Fruit fly (Drosophila melanogaster) whole organism, pupa: ENCODE results near the gene E2f1.

Experiments
- CG10348 ChIP-seq: fragments of 200-800 bp; sonication (Bioruptor generic); IDR thresholded peaks from 2 replicates; pipeline ENCODE4 v1.3.6; 2022; ENCODE audit warnings: missing biosample characterization, missing genetic modification characterization
- CG12605 ChIP-seq: fragments of 200-800 bp; sonication (Bioruptor generic); IDR thresholded peaks from 2 replicates; pipeline ENCODE4 v1.3.6; 2022; ENCODE audit warnings: missing biosample characterization, missing genetic modification characterization
- CG13204 ChIP-seq: fragments of 200-800 bp; sonication (Bioruptor generic); optimal IDR thresholded peaks from 2 replicates; lab custom pipeline; 2018; ENCODE audit warnings: missing biosample characterization, mild to moderate bottlenecking, missing genetic modification characterization, moderate library complexity
- CG14655 ChIP-seq: fragments of 200-800 bp; sonication (Bioruptor generic); optimal IDR thresholded peaks from 3 replicates; lab custom pipeline; 2017; ENCODE audit warnings: mild to moderate bottlenecking, missing biosample characterization, missing genetic modification reagents, missing genetic modification characterization
- CG15710 ChIP-seq: fragments of 200-800 bp; sonication (Bioruptor generic); optimal IDR thresholded peaks from 2 replicates; lab custom pipeline; 2018; ENCODE audit warnings: missing biosample characterization, mild to moderate bottlenecking, missing genetic modification characterization, moderate library complexity
- CG17806 ChIP-seq: fragments of 200-800 bp; sonication (Bioruptor generic); optimal IDR thresholded peaks from 2 replicates; lab custom pipeline; 2018; ENCODE audit warnings: missing biosample characterization, mild to moderate bottlenecking, missing genetic modification characterization, moderate library complexity
- CG32121 ChIP-seq: fragments of 200-800 bp; sonication (Bioruptor generic); IDR thresholded peaks from 2 replicates; pipeline ENCODE4 v1.3.6; 2022; ENCODE audit warnings: missing biosample characterization, missing genetic modification characterization
- CG34367 ChIP-seq: fragments of 200-800 bp; sonication (Bioruptor generic); optimal IDR thresholded peaks from 2 replicates; lab custom pipeline; 2018; ENCODE audit warnings: missing biosample characterization, mild to moderate bottlenecking, missing genetic modification characterization
- CG4496 ChIP-seq: fragments of 200-800 bp; sonication (Bioruptor generic); IDR thresholded peaks from 3 replicates; pipeline ENCODE4 v1.3.6; 2022; ENCODE audit warnings: missing biosample characterization, missing genetic modification characterization
- CG8159 ChIP-seq: fragments of 200-800 bp; sonication (Bioruptor generic); optimal IDR thresholded peaks from 3 replicates; lab custom pipeline; 2018; ENCODE audit warnings: missing biosample characterization, mild to moderate bottlenecking, missing genetic modification characterization, moderate library complexity
- CG8301 ChIP-seq: fragments of 200-800 bp; sonication (Bioruptor generic); optimal IDR thresholded peaks from 2 replicates; lab custom pipeline; 2018; ENCODE audit warnings: missing biosample characterization, mild to moderate bottlenecking, missing genetic modification characterization
- CG9948 ChIP-seq: fragments of 200-800 bp; sonication (Bioruptor generic); optimal IDR thresholded peaks from 2 replicates; lab custom pipeline; 2018; ENCODE audit warnings: missing biosample characterization, mild to moderate bottlenecking, missing genetic modification characterization, moderate library complexity
- D1 ChIP-seq: fragments of 200-800 bp; sonication (Bioruptor generic); optimal IDR thresholded peaks from 2 replicates; lab custom pipeline; 2018; ENCODE audit warnings: missing biosample characterization, mild to moderate bottlenecking, missing genetic modification characterization, moderate library complexity
- EcR ChIP-seq: fragments of 200-800 bp; sonication (Bioruptor generic); optimal IDR thresholded peaks from 3 replicates; lab custom pipeline; 2019; ENCODE audit warnings: missing biosample characterization, missing genetic modification characterization, mild to moderate bottlenecking, moderate library complexity, missing genetic modification reagents
- Ets98B ChIP-seq: fragments of 200-800 bp; sonication (Bioruptor generic); IDR thresholded peaks from 2 replicates; pipeline ENCODE4 v1.3.6; 2022; ENCODE audit warnings: missing biosample characterization, missing genetic modification characterization
- Pif1A ChIP-seq: fragments of 200-800 bp; sonication (Bioruptor generic); optimal IDR thresholded peaks from 3 replicates; lab custom pipeline; 2016; ENCODE audit warnings: missing biosample characterization, missing genetic modification characterization
- Pif1B ChIP-seq: fragments of 200-800 bp; sonication (Bioruptor generic); optimal IDR thresholded peaks from 3 replicates; lab custom pipeline; 2016; ENCODE audit warnings: missing biosample characterization, missing genetic modification characterization
- Snoo ChIP-seq: fragments of 200-800 bp; sonication (Bioruptor generic); optimal IDR thresholded peaks from 3 replicates; lab custom pipeline; 2017; ENCODE audit warnings: missing biosample characterization, mild to moderate bottlenecking, missing genetic modification characterization, inconsistent platforms
- fd96Ca ChIP-seq: fragments of 200-800 bp; sonication (Bioruptor generic); IDR thresholded peaks from 3 replicates; pipeline ENCODE4 v1.3.6; 2022; ENCODE audit warnings: missing biosample characterization, missing genetic modification characterization
- gl ChIP-seq: fragments of 200-800 bp; sonication (Bioruptor generic); optimal IDR thresholded peaks from 2 replicates; lab custom pipeline; 2018; ENCODE audit warnings: missing biosample characterization, mild to moderate bottlenecking, missing genetic modification characterization
- rn ChIP-seq: fragments of 200-800 bp; sonication (Bioruptor generic); IDR thresholded peaks from 2 replicates; pipeline ENCODE4 v1.3.6; 2022; ENCODE audit warnings: missing biosample characterization, missing genetic modification characterization

The E2f1 gene

dm6 chr3R:21632930-21633780 lies 27.5 kb downstream of the E2f1 start:
- TF ChIP-seq Pif1B = peak; percentile 26
- no peak for TF ChIP-seq CG10348
- TF ChIP-seq Snoo (tag; lab: Kevin White, UChicago) = no peak
- no peak for TF ChIP-seq CG4496 (GFP tag; lab: Robert Waterston, UW)
- TF ChIP-seq CG17806 (tag; lab: Kevin White, UChicago) = peak; percentile 55
- TF ChIP-seq CG12605 (GFP tag; lab: Robert Waterston, UW) = no peak
- TF ChIP-seq D1 (tag; lab: Kevin White, UChicago) = peak; percentile 58
- peak; percentile 40 for TF ChIP-seq CG15710 (tag; lab: Kevin White, UChicago)
- no peak for TF ChIP-seq rn (GFP tag; lab: Robert Waterston, UW)
- TF ChIP-seq CG8159 (tag; lab: Kevin White, UChicago) = peak; percentile 61
- peak; percentile 33 for TF ChIP-seq CG34367 (tag; lab: Kevin White, UChicago)
- TF ChIP-seq gl (tag; lab: Kevin White, UChicago) = no peak
- peak; percentile 49 for TF ChIP-seq CG8301
- TF ChIP-seq CG13204 (GFP tag; lab: Kevin White, UChicago) = peak; percentile 45
- peak; percentile 58 for TF ChIP-seq CG9948 (tag; lab: Kevin White, UChicago)
- peak; percentile 25 for TF ChIP-seq Pif1A (GFP tag; lab: Kevin White, UChicago)
- TF ChIP-seq fd96Ca (GFP tag; lab: Robert Waterston, UW) = no peak
- peak; percentile 66 for TF ChIP-seq CG14655 (GFP tag; lab: Kevin White, UChicago)
- no peak for TF ChIP-seq Ets98B (GFP tag; lab: Robert Waterston, UW)
- no peak for TF ChIP-seq CG32121 (GFP tag; lab: Robert Waterston, UW)
- TF ChIP-seq EcR = no peak

DNA sequence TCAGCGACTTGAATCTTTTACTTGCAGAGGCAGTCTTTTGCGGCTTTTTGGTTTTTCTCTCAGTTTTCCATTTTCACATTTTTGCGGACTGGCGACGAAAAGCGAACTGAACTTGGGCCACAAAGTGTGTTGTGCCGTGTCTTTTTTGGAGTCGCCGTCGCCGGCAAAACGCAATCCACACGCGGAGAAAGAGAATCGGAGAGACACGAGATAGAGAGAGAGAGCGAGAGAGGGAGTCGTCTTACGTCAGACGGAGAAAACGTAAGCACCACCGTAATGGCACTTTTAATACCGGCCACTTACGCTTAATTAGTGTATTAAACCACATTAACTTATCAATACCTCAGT lies 28.1 kb downstream of the E2f1 start:
- TF ChIP-seq CG34367 (tag; lab: Kevin White, UChicago) = no peak
- TF ChIP-seq rn (GFP tag; lab: Robert Waterston, UW) = no peak
- peak; percentile 6 for TF ChIP-seq CG14655 (GFP tag; lab: Kevin White, UChicago)

DNA sequence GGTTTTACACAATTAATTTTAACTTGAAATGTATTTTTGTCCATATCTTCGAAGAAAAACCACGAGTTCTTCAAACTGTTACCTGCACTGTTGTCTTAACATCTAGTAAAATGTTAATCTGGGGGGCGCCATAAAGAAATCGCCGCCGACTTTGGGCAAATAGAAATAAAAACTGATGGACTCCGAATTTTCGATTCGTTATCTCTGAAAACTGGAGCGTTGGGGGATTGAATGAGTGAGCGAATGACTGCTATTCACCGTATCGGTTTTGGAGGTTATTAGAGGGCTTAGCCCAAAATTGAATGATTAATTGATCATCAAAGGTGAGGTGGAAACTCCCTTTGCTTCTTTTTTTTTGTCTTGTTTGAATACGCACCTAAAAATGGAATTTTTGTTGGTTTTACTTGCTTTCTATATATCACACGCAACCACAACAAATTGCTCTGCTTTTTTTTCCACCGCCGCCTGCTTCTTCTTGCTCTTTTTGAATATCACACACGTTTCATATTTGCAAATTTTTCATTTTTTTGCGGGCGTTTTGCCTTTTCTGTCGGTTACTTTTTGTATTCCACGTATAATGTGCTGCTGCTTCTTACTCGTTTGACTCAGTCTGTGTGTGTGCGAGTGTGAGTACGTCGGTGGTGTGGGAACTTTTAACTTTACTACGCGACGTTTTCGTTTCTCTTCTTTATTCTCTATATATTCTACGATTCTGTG lies 28.8 kb downstream of the E2f1 start:
- TF ChIP-seq CG12605 (GFP tag; lab: Robert Waterston, UW) (no peak), CG15710 (tag; lab: Kevin White, UChicago) (no peak), CG13204 (GFP tag; lab: Kevin White, UChicago) (no peak), CG8159 (tag; lab: Kevin White, UChicago) (no peak), CG32121 (GFP tag; lab: Robert Waterston, UW) (no peak), CG17806 (tag; lab: Kevin White, UChicago) (no peak)

dm6 chr3R:21630979-21631499 lies 29.6 kb downstream of the E2f1 start:
- TF ChIP-seq CG10348 (no peak), CG14655 (GFP tag; lab: Kevin White, UChicago) (no peak), fd96Ca (GFP tag; lab: Robert Waterston, UW) (no peak), Snoo (tag; lab: Kevin White, UChicago) (no peak), CG32121 (GFP tag; lab: Robert Waterston, UW) (no peak), CG17806 (tag; lab: Kevin White, UChicago) (no peak), CG9948 (tag; lab: Kevin White, UChicago) (no peak)

DNA sequence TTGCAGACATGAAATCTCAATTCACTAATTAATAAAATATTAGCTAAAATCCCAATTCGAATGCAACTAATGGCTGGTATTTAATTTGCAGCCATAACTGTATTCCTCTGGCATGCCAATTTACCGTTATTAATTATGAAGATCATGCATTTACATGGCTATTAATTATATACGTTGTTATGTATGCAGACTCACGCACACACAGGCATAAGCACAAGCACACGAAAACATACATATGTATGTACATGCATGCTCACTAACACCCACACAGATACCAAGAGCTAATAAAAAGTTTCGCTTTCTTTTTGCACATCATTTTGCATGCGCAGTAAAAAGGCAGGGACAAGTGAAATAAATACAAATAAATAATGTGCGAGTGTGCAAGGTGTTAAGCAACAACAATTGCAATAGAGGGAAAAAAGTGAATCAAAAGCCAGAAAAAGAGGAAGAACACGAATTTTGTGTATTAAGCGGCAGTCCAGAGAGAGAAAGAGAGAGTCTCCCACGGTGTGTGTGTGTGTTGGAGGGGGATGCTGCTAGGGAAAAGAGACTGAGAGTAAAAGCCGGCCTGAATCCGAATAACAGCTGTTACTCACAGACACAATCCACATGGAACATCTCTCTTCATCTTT lies 30.3 kb downstream of the E2f1 start:
- no peak for TF ChIP-seq CG10348
- peak; percentile 36 for TF ChIP-seq CG14655 (GFP tag; lab: Kevin White, UChicago)
- TF ChIP-seq CG32121 (GFP tag; lab: Robert Waterston, UW) = no peak
- TF ChIP-seq Ets98B (GFP tag; lab: Robert Waterston, UW) = no peak
- peak; percentile 9 for TF ChIP-seq CG34367 (tag; lab: Kevin White, UChicago)
- no peak for TF ChIP-seq Pif1B
- peak; percentile 32 for TF ChIP-seq gl (tag; lab: Kevin White, UChicago)
- TF ChIP-seq CG12605 (GFP tag; lab: Robert Waterston, UW) = no peak
- peak; percentile 43 for TF ChIP-seq EcR
- no peak for TF ChIP-seq D1 (tag; lab: Kevin White, UChicago)
- no peak for TF ChIP-seq fd96Ca (GFP tag; lab: Robert Waterston, UW)
- no peak for TF ChIP-seq Snoo (tag; lab: Kevin White, UChicago)
- TF ChIP-seq CG4496 (GFP tag; lab: Robert Waterston, UW) = no peak
- peak; percentile 25 for TF ChIP-seq CG15710 (tag; lab: Kevin White, UChicago)
- no peak for TF ChIP-seq CG13204 (GFP tag; lab: Kevin White, UChicago)
- TF ChIP-seq CG17806 (tag; lab: Kevin White, UChicago) = no peak
- TF ChIP-seq CG8159 (tag; lab: Kevin White, UChicago) = no peak
- no peak for TF ChIP-seq rn (GFP tag; lab: Robert Waterston, UW)
- no peak for TF ChIP-seq Pif1A (GFP tag; lab: Kevin White, UChicago)
- peak; percentile 24 for TF ChIP-seq CG8301
- no peak for TF ChIP-seq CG9948 (tag; lab: Kevin White, UChicago)
